Worm (Caenorhabditis elegans) whole organism, late embryonic: Measurements from ENCODE around the gene srh-46.

Experiments used
- dve-1 ChIP-seq: sonication (generic microtip); optimal IDR thresholded peaks from 2 replicates; lab custom pipeline; 2017; ENCODE audit warnings: antibody characterized with exemption, mild to moderate bottlenecking, missing genetic modification characterization, missing compliant biosample characterization
- nfya-1 ChIP-seq: sonication (generic microtip); optimal IDR thresholded peaks from 2 replicates; lab custom pipeline; 2017; ENCODE audit warnings: missing genetic modification characterization, mild to moderate bottlenecking, missing compliant biosample characterization, antibody characterized with exemption, moderate library complexity

ce11 chrV:11341130-11341675 is 38.5 kb upstream of the srh-46 start:
- TF ChIP-seq dve-1 (tag; lab: Kevin White, UChicago) (no peak), nfya-1 (no peak)
